Worm (Caenorhabditis elegans) whole organism, L4 larva: ENCODE results near the gene rip-1.

Experiments
- lin-13 ChIP-seq: fragments of 150-350 bp; optimal IDR thresholded peaks from 2 replicates; lab custom pipeline; 2014; ENCODE audit warnings: missing biosample characterization, missing genetic modification reagents, missing genetic modification characterization
- mxl-2 ChIP-seq: fragments of 200-800 bp; sonication (Bioruptor generic); conservative IDR thresholded peaks from 2 replicates; pipeline ENCODE4 v1.3.6; 2022; ENCODE audit warnings: missing genetic modification reagents, missing genetic modification characterization, missing compliant biosample characterization

DNA sequence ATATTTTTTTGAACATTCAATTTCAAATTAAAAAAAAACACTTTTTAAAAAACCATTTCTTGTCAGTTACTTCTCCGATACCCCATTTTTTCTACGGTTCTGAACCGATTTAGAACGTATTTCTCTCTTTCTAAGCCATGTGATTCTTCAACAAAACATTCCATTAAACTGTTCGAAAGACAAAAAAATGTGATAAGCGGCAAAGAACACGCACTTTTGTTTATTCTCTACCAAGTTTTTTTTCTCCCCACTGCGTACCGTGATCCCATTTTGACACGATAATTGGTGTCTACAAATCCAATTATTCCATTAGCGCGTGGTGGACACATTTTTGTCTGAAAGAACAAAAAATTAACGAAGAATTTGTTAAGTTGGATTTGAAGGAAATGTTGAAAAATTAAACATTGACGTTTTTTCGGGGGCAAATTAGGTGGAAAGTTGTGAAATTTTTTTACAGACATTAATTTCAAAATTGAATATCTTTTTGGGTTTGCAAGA lies 17.2 kb downstream of the rip-1 start:
- TF ChIP-seq mxl-2 (GFP tag; lab: Robert Waterston, UW): no peak
- TF ChIP-seq lin-13 (GFP tag; lab: Kevin White, UChicago): no peak
